Fruit fly (Drosophila melanogaster) whole organism, adult: ENCODE data around the gene CG5556.

Source experiments
- CG33017 ChIP-seq: fragments of 200-800 bp; sonication (Bioruptor generic); optimal IDR thresholded peaks from 2 replicates; lab custom pipeline; 2018; ENCODE audit warnings: missing biosample characterization, mild to moderate bottlenecking, missing genetic modification characterization, moderate library complexity
- bab1 ChIP-seq: fragments of 200-800 bp; sonication (Bioruptor generic); optimal IDR thresholded peaks from 3 replicates; lab custom pipeline; 2019; ENCODE audit warnings: missing biosample characterization, mild to moderate bottlenecking, missing genetic modification characterization, moderate library complexity
- kay ChIP-seq: fragments of 200-800 bp; sonication (Bioruptor generic); peaks from one replicate; lab custom pipeline; 2016; ENCODE audit warnings: missing biosample characterization, missing genetic modification characterization, borderline replicate concordance

DNA sequence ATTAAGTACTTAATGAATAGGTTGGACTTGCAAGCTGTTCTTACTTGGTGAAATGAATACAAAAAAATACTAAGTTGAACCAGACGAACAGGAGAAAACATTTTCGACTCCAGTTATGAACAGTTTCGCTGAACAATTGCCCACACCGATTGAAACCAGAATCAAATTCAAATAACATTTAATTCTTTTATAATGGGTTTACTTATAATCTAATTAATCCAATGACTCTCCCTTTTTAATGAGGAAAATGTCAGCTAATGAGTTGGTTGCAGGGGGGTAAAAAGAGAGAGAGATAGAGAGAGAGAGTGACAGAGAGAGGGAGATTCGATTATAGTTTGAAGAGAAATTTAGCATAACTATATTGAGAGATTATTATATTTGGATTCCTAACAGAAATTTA lies 10.7 kb downstream of the CG5556 start, which contains the start of gene CG33923:
- TF ChIP-seq bab1 (GFP tag; lab: Kevin White, UChicago) = no peak
- TF ChIP-seq kay (GFP tag; lab: Kevin White, UChicago) = no peak
- TF ChIP-seq CG33017 (tag; lab: Kevin White, UChicago) = no peak
